Worm (Caenorhabditis elegans) whole organism, young adult: ENCODE measurements around the gene chtb-2.
A peak's percentile ranks its signal among the peaks of the same experiment; 100 is the strongest.

ENCODE experiments used
- B0019.2 ChIP-seq: fragments of 200-800 bp; sonication (Bioruptor generic); conservative IDR thresholded peaks from 2 replicates; pipeline ENCODE4 v1.3.6; 2022; ENCODE audit warnings: missing genetic modification reagents, missing genetic modification characterization, missing compliant biosample characterization
- B0035.1 ChIP-seq: sonication (generic microtip); optimal IDR thresholded peaks from 2 replicates; lab custom pipeline; 2016; ENCODE audit warnings: missing genetic modification characterization, mild to moderate bottlenecking, missing compliant biosample characterization, missing genotype, missing genetic modification reagents
- B0261.1 ChIP-seq: sonication (generic microtip); optimal IDR thresholded peaks from 2 replicates; lab custom pipeline; 2016; ENCODE audit warnings: mild to moderate bottlenecking, missing genetic modification characterization, moderate library complexity, missing compliant biosample characterization
- F22D6.2 ChIP-seq: sonication (generic microtip); optimal IDR thresholded peaks from 2 replicates; lab custom pipeline; 2016; ENCODE audit warnings: mild to moderate bottlenecking, missing genetic modification characterization, missing compliant biosample characterization
- F33H1.4 ChIP-seq: fragments of 200-800 bp; sonication (Bioruptor generic); IDR thresholded peaks from 2 replicates; pipeline ENCODE4 v1.3.6; 2022; ENCODE audit warnings: missing genetic modification reagents, missing genetic modification characterization, missing compliant biosample characterization
- F49E8.2 ChIP-seq: sonication (generic microtip); optimal IDR thresholded peaks from 3 replicates; lab custom pipeline; 2017; ENCODE audit warnings: missing genetic modification characterization, mild to moderate bottlenecking, missing compliant biosample characterization, antibody characterized with exemption, moderate library complexity; ENCODE audit not compliant: insufficient read depth
- F52B5.7 ChIP-seq: sonication (generic microtip); optimal IDR thresholded peaks from 2 replicates; lab custom pipeline; 2016; ENCODE audit warnings: mild to moderate bottlenecking, missing genetic modification characterization, missing compliant biosample characterization
- F57C9.4 ChIP-seq: sonication (generic microtip); optimal IDR thresholded peaks from 2 replicates; lab custom pipeline; 2017; ENCODE audit warnings: mild to moderate bottlenecking, missing genetic modification characterization, missing compliant biosample characterization
- K12H6.12 ChIP-seq: fragments of 200-800 bp; sonication (Bioruptor generic); optimal IDR thresholded peaks from 2 replicates; lab custom pipeline; 2018; ENCODE audit warnings: mild to moderate bottlenecking, missing genetic modification characterization, missing compliant biosample characterization
- T26A5.8 ChIP-seq: sonication (generic microtip); optimal IDR thresholded peaks from 2 replicates; lab custom pipeline; 2016; ENCODE audit warnings: missing genetic modification characterization, missing compliant biosample characterization
- Y56A3A.18 ChIP-seq: fragments of 200-800 bp; sonication (Bioruptor generic); IDR thresholded peaks from 2 replicates; pipeline ENCODE4 v1.3.6; 2022; ENCODE audit warnings: missing genetic modification reagents, missing genetic modification characterization, missing compliant biosample characterization
- Y95B8A.8 ChIP-seq: fragments of 200-800 bp; sonication (Bioruptor generic); IDR thresholded peaks from 2 replicates; pipeline ENCODE4 v1.3.6; 2022; ENCODE audit warnings: missing genetic modification reagents, missing genetic modification characterization, missing compliant biosample characterization
- ama-1 ChIP-seq, 3 experiments: fragments of 150-350 bp in 1 of 3; sonication (generic microtip) in 2 of 3; optimal IDR thresholded peaks; 2 replicates each; lab custom pipeline; 2014 to 2018; ENCODE audit warnings: missing biosample characterization in 2 of 3, missing genetic modification characterization in 2 of 3, missing genetic modification reagents in 2 of 3
- aptf-2 ChIP-seq: fragments of 200-800 bp; sonication (Bioruptor generic); conservative IDR thresholded peaks from 2 replicates; pipeline ENCODE4 v1.3.6; 2022; ENCODE audit warnings: missing genetic modification reagents, missing genetic modification characterization, missing compliant biosample characterization
- atf-7 ChIP-seq: sonication (generic microtip); optimal IDR thresholded peaks from 2 replicates; lab custom pipeline; 2017; ENCODE audit warnings: mild to moderate bottlenecking, missing genetic modification characterization, missing compliant biosample characterization
- attf-3 ChIP-seq: fragments of 200-800 bp; sonication (Bioruptor generic); conservative IDR thresholded peaks from 2 replicates; pipeline ENCODE4 v1.3.6; 2022; ENCODE audit warnings: missing genetic modification reagents, missing genetic modification characterization, missing compliant biosample characterization
- bed-1 ChIP-seq: fragments of 200-800 bp; sonication (Bioruptor generic); IDR thresholded peaks from 2 replicates; pipeline ENCODE4 v1.3.6; 2022; ENCODE audit warnings: missing genetic modification reagents, missing genetic modification characterization, missing compliant biosample characterization
- ccch-3 ChIP-seq: fragments of 200-800 bp; sonication (Bioruptor generic); optimal IDR thresholded peaks from 2 replicates; lab custom pipeline; 2018; ENCODE audit warnings: mild to moderate bottlenecking, missing genetic modification characterization, missing compliant biosample characterization
- cebp-2 ChIP-seq: fragments of 200-800 bp; sonication (Bioruptor generic); IDR thresholded peaks from 2 replicates; pipeline ENCODE4 v1.3.6; 2022; ENCODE audit warnings: missing genetic modification characterization, missing compliant biosample characterization
- ceh-27 ChIP-seq: fragments of 200-800 bp; sonication (Bioruptor generic); optimal IDR thresholded peaks from 2 replicates; lab custom pipeline; 2018; ENCODE audit warnings: mild to moderate bottlenecking, missing genetic modification characterization, moderate library complexity, missing compliant biosample characterization
- ceh-58 ChIP-seq: fragments of 200-800 bp; sonication (Bioruptor generic); IDR thresholded peaks from 2 replicates; pipeline ENCODE4 v1.3.6; 2022; ENCODE audit warnings: missing genetic modification characterization, missing compliant biosample characterization
- ceh-79 ChIP-seq: sonication (generic microtip); optimal IDR thresholded peaks from 2 replicates; lab custom pipeline; 2017; ENCODE audit warnings: mild to moderate bottlenecking, missing genetic modification characterization, missing compliant biosample characterization
- die-1 ChIP-seq: sonication (generic microtip); optimal IDR thresholded peaks from 2 replicates; lab custom pipeline; 2016; ENCODE audit warnings: missing genotype, mild to moderate bottlenecking, missing genetic modification characterization, missing compliant biosample characterization
- dox-1 ChIP-seq: fragments of 200-800 bp; sonication (Bioruptor generic); IDR thresholded peaks from 2 replicates; pipeline ENCODE4 v1.3.6; 2022; ENCODE audit warnings: missing genetic modification reagents, missing genetic modification characterization, missing compliant biosample characterization
- efl-1 ChIP-seq: fragments of 150-350 bp; optimal IDR thresholded peaks from 2 replicates; lab custom pipeline; 2014; ENCODE audit warnings: missing biosample characterization, missing genetic modification reagents, missing genetic modification characterization
- egl-44 ChIP-seq: fragments of 200-800 bp; sonication (Bioruptor generic); IDR thresholded peaks from 2 replicates; pipeline ENCODE4 v1.3.6; 2022; ENCODE audit warnings: missing genetic modification reagents, missing genetic modification characterization, missing compliant biosample characterization
- ekl-4 ChIP-seq: fragments of 200-800 bp; sonication (Bioruptor generic); IDR thresholded peaks from 2 replicates; pipeline ENCODE4 v1.3.6; 2022; ENCODE audit warnings: missing genetic modification reagents, missing genetic modification characterization, missing compliant biosample characterization
- hlh-26 ChIP-seq: fragments of 200-800 bp; sonication (Bioruptor generic); conservative IDR thresholded peaks from 2 replicates; pipeline ENCODE4 v1.3.6; 2022; ENCODE audit warnings: missing genetic modification reagents, missing genetic modification characterization, missing compliant biosample characterization
- hmg-20 ChIP-seq: fragments of 200-800 bp; sonication (Bioruptor generic); IDR thresholded peaks from 2 replicates; pipeline ENCODE4 v1.3.6; 2022; ENCODE audit warnings: missing genetic modification reagents, missing genetic modification characterization, missing compliant biosample characterization
- hsf-1 ChIP-seq: fragments of 200-800 bp; sonication (Bioruptor generic); IDR thresholded peaks from 2 replicates; pipeline ENCODE4 v1.3.6; 2022; ENCODE audit warnings: missing genetic modification reagents, missing genetic modification characterization, missing compliant biosample characterization
- let-607 ChIP-seq, 2 experiments: fragments of 200-800 bp in 1 of 2; sonication (Bioruptor generic) in 1 of 2; sonication (generic microtip) in 1 of 2; optimal IDR thresholded peaks; 2 replicates each; lab custom pipeline; 2016 to 2018; ENCODE audit warnings: mild to moderate bottlenecking in 2 of 2, missing compliant biosample characterization in 2 of 2, missing genetic modification characterization in 2 of 2, moderate library complexity in 2 of 2, missing genotype in 1 of 2
- lin-35 ChIP-seq, 3 experiments: fragments of 150-350 bp in 2 of 3; sonication (generic microtip) in 1 of 3; optimal IDR thresholded peaks; 2 replicates each; lab custom pipeline; 2014 to 2018; ENCODE audit warnings: missing biosample characterization in 3 of 3, missing genetic modification characterization in 3 of 3, missing genetic modification reagents in 3 of 3
- madf-10 ChIP-seq: sonication (generic microtip); optimal IDR thresholded peaks from 2 replicates; lab custom pipeline; 2016; ENCODE audit warnings: mild to moderate bottlenecking, missing genetic modification characterization, missing compliant biosample characterization
- madf-3 ChIP-seq: fragments of 200-800 bp; sonication (Bioruptor generic); IDR thresholded peaks from 2 replicates; pipeline ENCODE4 v1.3.6; 2022; ENCODE audit warnings: missing genetic modification reagents, missing genetic modification characterization, missing compliant biosample characterization
- madf-8 ChIP-seq: fragments of 200-800 bp; sonication (Bioruptor generic); conservative IDR thresholded peaks from 2 replicates; pipeline ENCODE4 v1.3.6; 2022; ENCODE audit warnings: missing genetic modification reagents, missing genetic modification characterization, missing compliant biosample characterization
- mcd-1 ChIP-seq: fragments of 200-800 bp; sonication (Bioruptor generic); IDR thresholded peaks from 2 replicates; pipeline ENCODE4 v1.3.6; 2022; ENCODE audit warnings: missing genetic modification reagents, missing genetic modification characterization, missing compliant biosample characterization
- nfyb-1 ChIP-seq: fragments of 200-800 bp; sonication (Bioruptor generic); IDR thresholded peaks from 2 replicates; pipeline ENCODE4 v1.3.6; 2022; ENCODE audit warnings: missing genetic modification reagents, missing genetic modification characterization, missing compliant biosample characterization
- pha-4 ChIP-seq: fragments of 150-350 bp; sonication (generic microtip); optimal IDR thresholded peaks from 2 replicates; lab custom pipeline; 2014; ENCODE audit warnings: missing biosample characterization, missing genetic modification reagents, missing genetic modification characterization
- repo-1 ChIP-seq: sonication (generic microtip); optimal IDR thresholded peaks from 2 replicates; lab custom pipeline; 2017; ENCODE audit warnings: mild to moderate bottlenecking, missing genetic modification characterization, missing compliant biosample characterization
- sdz-38 ChIP-seq: sonication (generic microtip); optimal IDR thresholded peaks from 2 replicates; lab custom pipeline; 2016; ENCODE audit warnings: missing genotype, missing genetic modification characterization, missing compliant biosample characterization
- snpc-1.3 ChIP-seq: sonication (generic microtip); optimal IDR thresholded peaks from 2 replicates; lab custom pipeline; 2017; ENCODE audit warnings: missing genetic modification characterization, mild to moderate bottlenecking, missing compliant biosample characterization, antibody characterized with exemption, moderate library complexity, missing genotype, missing genetic modification reagents; ENCODE audit not compliant: insufficient read depth
- somi-1 ChIP-seq: fragments of 200-800 bp; sonication (Bioruptor generic); optimal IDR thresholded peaks from 2 replicates; lab custom pipeline; 2018; ENCODE audit warnings: mild to moderate bottlenecking, missing genetic modification characterization, missing compliant biosample characterization
- sptf-2 ChIP-seq: fragments of 200-800 bp; sonication (Bioruptor generic); optimal IDR thresholded peaks from 2 replicates; lab custom pipeline; 2018; ENCODE audit warnings: mild to moderate bottlenecking, missing genetic modification characterization, missing compliant biosample characterization
- tbp1 ChIP-seq: fragments of 200-800 bp; sonication (Bioruptor generic); optimal IDR thresholded peaks from 2 replicates; lab custom pipeline; 2018; ENCODE audit warnings: mild to moderate bottlenecking, missing genetic modification characterization, missing compliant biosample characterization
- tbx-9 ChIP-seq: sonication (generic microtip); optimal IDR thresholded peaks from 2 replicates; lab custom pipeline; 2016; ENCODE audit warnings: borderline replicate concordance, missing genetic modification characterization, inconsistent platforms, missing compliant biosample characterization
- ztf-25 ChIP-seq: fragments of 200-800 bp; sonication (Bioruptor generic); IDR thresholded peaks from 2 replicates; pipeline ENCODE4 v1.3.6; 2022; ENCODE audit warnings: missing genetic modification reagents, missing genetic modification characterization, missing compliant biosample characterization
- ztf-26 ChIP-seq: sonication (generic microtip); optimal IDR thresholded peaks from 2 replicates; lab custom pipeline; 2017; ENCODE audit warnings: missing genetic modification characterization, missing compliant biosample characterization
- ztf-28 ChIP-seq: fragments of 200-800 bp; sonication (Bioruptor generic); IDR thresholded peaks from 2 replicates; pipeline ENCODE4 v1.3.6; 2022; ENCODE audit warnings: missing genetic modification reagents, missing genetic modification characterization, missing compliant biosample characterization

chtb-2 gene

ce11 chrIII:6464113-6464571 is 18.9 kb upstream of the chtb-2 start (continued):
- TF ChIP-seq somi-1 (GFP tag; lab: Kevin White, UChicago) (peak; percentile 77), hmg-20 (no peak), B0261.1 (tag; lab: Kevin White, UChicago) (peak; percentile 14), egl-44 (GFP tag; lab: Robert Waterston, UW) (peak; percentile 69; the same call in 1 of the 2 replicates), ama-1 (optimal IDR thresholded peaks at IDR 0.05; lab: Kevin White, UChicago) (peak; percentile 18), ama-1 (GFP tag; optimal IDR thresholded peaks at IDR 0.05; lab: Kevin White, UChicago) (peak in 1 of 2 experiments; percentile 8), ztf-26 (tag; lab: Kevin White, UChicago) (peak; percentile 90), aptf-2 (GFP tag; lab: Robert Waterston, UW) (no peak), Y95B8A.8 (GFP tag; lab: Robert Waterston, UW) (peak; percentile 94), ceh-79 (tag; lab: Kevin White, UChicago) (peak; percentile 45), hsf-1 (peak; percentile 80), B0035.1 (tag; lab: Kevin White, UChicago) (peak; percentile 53), Y56A3A.18 (GFP tag; lab: Robert Waterston, UW) (no peak), ceh-27 (GFP tag; lab: Kevin White, UChicago) (peak; percentile 90), madf-8 (GFP tag; lab: Robert Waterston, UW) (peak; percentile 73), die-1 (tag; lab: Kevin White, UChicago) (peak; percentile 47), ceh-58 (GFP tag; lab: Robert Waterston, UW) (0 out of 2 replicates have a peak, but pooled peaks have one; percentile 16), hlh-26 (GFP tag; lab: Robert Waterston, UW) (no peak), pha-4 (tag; lab: Kevin White, UChicago) (peak; percentile 23), atf-7 (peak; percentile 91), tbx-9 (tag; lab: Kevin White, UChicago) (no peak), T26A5.8 (tag; lab: Kevin White, UChicago) (peak; percentile 82), F52B5.7 (tag; lab: Kevin White, UChicago) (peak; percentile 79), sptf-2 (GFP tag; lab: Kevin White, UChicago) (no peak), mcd-1 (peak; percentile 89), ztf-28 (GFP tag; lab: Robert Waterston, UW) (0 out of 2 replicates have a peak, but pooled peaks have one; percentile 66), snpc-1.3 (tag; lab: Kevin White, UChicago) (no peak), repo-1 (tag; lab: Kevin White, UChicago) (peak; percentile 88), madf-10 (tag; lab: Kevin White, UChicago) (no peak), let-607 (tag; optimal IDR thresholded peaks at IDR 0.05; lab: Kevin White, UChicago) (peak; percentile 83 to 87), attf-3 (peak; percentile 68), ccch-3 (GFP tag; lab: Kevin White, UChicago) (no peak), dox-1 (GFP tag; lab: Robert Waterston, UW) (peak; percentile 95), F22D6.2 (tag; lab: Kevin White, UChicago) (peak; percentile 49), K12H6.12 (tag; lab: Kevin White, UChicago) (peak; percentile 86), B0019.2 (GFP tag; lab: Robert Waterston, UW) (0 out of 2 replicates have a peak, but pooled peaks have one; percentile 17), bed-1 (GFP tag; lab: Robert Waterston, UW) (no peak), madf-3 (GFP tag; lab: Robert Waterston, UW) (peak; percentile 88), ekl-4 (GFP tag; lab: Robert Waterston, UW) (peak; percentile 89), efl-1 (GFP tag; lab: Kevin White, UChicago) (peak; percentile 86), tbp1 (GFP tag; lab: Kevin White, UChicago) (peak; percentile 70), ztf-25 (peak; percentile 47; the same call in 1 of the 2 replicates), F33H1.4 (GFP tag; lab: Robert Waterston, UW) (peak; percentile 77), lin-35 (GFP tag; optimal IDR thresholded peaks at IDR 0.05; lab: Kevin White, UChicago) (peak in 1 of 3 experiments; percentile 79), cebp-2 (GFP tag; lab: Robert Waterston, UW) (0 out of 2 replicates have a peak, but pooled peaks have one; percentile 78), nfyb-1 (peak; percentile 95), sdz-38 (tag; lab: Kevin White, UChicago) (no peak), F57C9.4 (tag; lab: Kevin White, UChicago) (no peak), F49E8.2 (tag; lab: Kevin White, UChicago) (no peak)
